Fruit fly (Drosophila melanogaster): ENCODE results near the gene Npl4.

The Npl4 gene

dm6 chr3R:25651414-25651813 lies 27.0 kb upstream of the Npl4 start (continued):
- TF ChIP-seq CG4854 (GFP tag; optimal IDR thresholded peaks at IDR 0.05) (no peak), dysf (GFP tag; IDR thresholded peaks at IDR 0.05) (peak; percentile 41; the same call in 2 of the 3 replicates), sisA (GFP tag; IDR thresholded peaks at IDR 0.05) (no peak), CG11093 (GFP tag; IDR thresholded peaks at IDR 0.05) (no peak), nerfin-1 (tag; optimal IDR thresholded peaks at IDR 0.05) (no peak), chn (GFP tag; optimal IDR thresholded peaks at IDR 0.05) (no peak), CoRest (tag; optimal IDR thresholded peaks at IDR 0.05) (no peak), PHDP (tag; optimal IDR thresholded peaks at IDR 0.05) (peak; percentile 27), CG2889 (GFP tag; IDR thresholded peaks at IDR 0.05) (no peak), CG10959 (GFP tag; IDR thresholded peaks at IDR 0.05) (no peak), hkb (optimal IDR thresholded peaks at IDR 0.05) (no peak), hkb (GFP tag; IDR thresholded peaks at IDR 0.05) (peak; percentile 60), Hmx (GFP tag; optimal IDR thresholded peaks at IDR 0.05) (no peak), CG17912 (GFP tag; optimal IDR thresholded peaks at IDR 0.05) (no peak), onecut (GFP tag; IDR thresholded peaks at IDR 0.05) (no peak), CG1529 (GFP tag; optimal IDR thresholded peaks at IDR 0.05) (no peak), zf30C (GFP tag; optimal IDR thresholded peaks at IDR 0.05) (no peak), Ptx1 (GFP tag; IDR thresholded peaks at IDR 0.05) (0 out of 2 replicates have a peak, but pooled peaks have one; percentile 36), CG8281 (tag; optimal IDR thresholded peaks at IDR 0.05) (no peak), Dll (GFP tag; IDR thresholded peaks at IDR 0.05; ENCODE audit: partially characterized antibody) (no peak), CG12744 (GFP tag; optimal IDR thresholded peaks at IDR 0.05) (no peak), HLH3B (GFP tag; IDR thresholded peaks at IDR 0.05) (peak; percentile 40; the same call in 1 of the 2 replicates), HLHmδ (GFP tag; optimal IDR thresholded peaks at IDR 0.05) (no peak), CG32767 (GFP tag; IDR thresholded peaks at IDR 0.05) (no peak), unc-4 (GFP tag; IDR thresholded peaks at IDR 0.05; ENCODE audit: partially characterized antibody) (no peak), CG2199 (GFP tag; IDR thresholded peaks at IDR 0.05) (no peak), CG2120 (GFP tag; optimal IDR thresholded peaks at IDR 0.05) (no peak), ERR (GFP tag; optimal IDR thresholded peaks at IDR 0.05) (no peak), sob (GFP tag; IDR thresholded peaks at IDR 0.05) (0 out of 2 replicates have a peak, but pooled peaks have one; percentile 12), seq (GFP tag; IDR thresholded peaks at IDR 0.05) (no peak), scrt (GFP tag; optimal IDR thresholded peaks at IDR 0.05) (no peak), CG3407 (GFP tag; optimal IDR thresholded peaks at IDR 0.05) (no peak), chinmo (GFP tag; IDR thresholded peaks at IDR 0.05; ENCODE audit: partially characterized antibody) (no peak), wdn (GFP tag; IDR thresholded peaks at IDR 0.05) (0 out of 2 replicates have a peak, but pooled peaks have one; percentile 12), CG11504 (tag; optimal IDR thresholded peaks at IDR 0.05) (no peak), row (GFP tag; IDR thresholded peaks at IDR 0.05) (peak; percentile 46; the same call in 2 of the 3 replicates), Bgb (GFP tag; IDR thresholded peaks at IDR 0.05; ENCODE audit: partially characterized antibody) (no peak), D (optimal IDR thresholded peaks at IDR 0.05) (no peak), D (GFP tag; optimal IDR thresholded peaks at IDR 0.05) (no peak), crol (GFP tag; IDR thresholded peaks at IDR 0.05) (no peak), CG4328 (GFP tag; optimal IDR thresholded peaks at IDR 0.05) (no peak), Mes4 (GFP tag; optimal IDR thresholded peaks at IDR 0.05) (no peak), CG10654 (GFP tag; optimal IDR thresholded peaks at IDR 0.05) (no peak), schlank (tag; optimal IDR thresholded peaks at IDR 0.05) (no peak), twi (tag; optimal IDR thresholded peaks at IDR 0.05) (no peak), fu2 (GFP tag; optimal IDR thresholded peaks at IDR 0.05) (no peak), grn (GFP tag; optimal IDR thresholded peaks at IDR 0.05) (no peak), Atf-2 (GFP tag; optimal IDR thresholded peaks at IDR 0.05) (no peak), lola (GFP tag; optimal IDR thresholded peaks at IDR 0.05) (no peak), CG31224 (GFP tag; IDR thresholded peaks at IDR 0.05) (0 out of 2 replicates have a peak, but pooled peaks have one; percentile 21), CG14014 (GFP tag; IDR thresholded peaks at IDR 0.05) (0 out of 2 replicates have a peak, but pooled peaks have one; percentile 25), ind (GFP tag; optimal IDR thresholded peaks at IDR 0.05) (peak; percentile 16)
